Fruit fly (Drosophila melanogaster): ENCODE measurements around the gene SdicB.

DNA sequence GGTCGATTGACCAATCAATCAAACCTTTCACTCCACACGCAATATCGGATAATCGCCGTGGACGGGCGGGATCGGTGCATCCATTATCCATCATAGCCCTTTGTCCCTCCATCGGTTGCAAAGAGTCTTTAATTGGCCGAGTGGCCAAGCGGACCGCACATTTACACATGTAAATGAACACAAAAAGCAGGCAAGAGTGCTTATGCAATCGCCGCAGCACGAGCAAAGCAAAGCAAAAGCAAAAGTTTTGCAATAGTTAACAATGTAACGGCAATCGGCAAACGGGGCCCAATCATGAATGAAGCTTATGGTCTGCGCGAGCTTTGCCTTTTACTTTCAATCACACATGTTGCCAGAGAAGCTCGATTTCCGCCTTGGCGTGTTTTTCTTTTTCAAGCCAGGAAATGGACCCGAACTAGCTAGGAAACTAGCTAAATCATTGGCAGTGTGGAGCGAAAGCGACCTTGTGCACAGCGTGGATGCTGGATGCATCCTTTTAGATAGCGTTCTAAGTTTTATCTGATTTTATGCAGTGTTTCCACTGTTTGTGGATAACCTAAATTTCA lies 34.0 kb upstream of the SdicB start:
- TF ChIP-seq CG11617 (GFP tag; optimal IDR thresholded peaks at IDR 0.05), result no peak
- TF ChIP-seq CG1620 (GFP tag; optimal IDR thresholded peaks at IDR 0.05), result no peak
- TF ChIP-seq Clk (GFP tag; optimal IDR thresholded peaks at IDR 0.05), result no peak
- TF ChIP-seq CG12768 (GFP tag; optimal IDR thresholded peaks at IDR 0.05), result no peak
- TF ChIP-seq CG7101 (tag; optimal IDR thresholded peaks at IDR 0.05), result no peak
- no peak for TF ChIP-seq pad (GFP tag; optimal IDR thresholded peaks at IDR 0.05)
- no peak for TF ChIP-seq tj (GFP tag; optimal IDR thresholded peaks at IDR 0.05)
- TF ChIP-seq toe (GFP tag; optimal IDR thresholded peaks at IDR 0.05), result no peak
- TF ChIP-seq CG14711 (tag; optimal IDR thresholded peaks at IDR 0.05), result no peak
- TF ChIP-seq Crg-1 (GFP tag; optimal IDR thresholded peaks at IDR 0.05), result no peak
- no peak for TF ChIP-seq Mnt (GFP tag; optimal IDR thresholded peaks at IDR 0.05)
- TF ChIP-seq bab1 (GFP tag; optimal IDR thresholded peaks at IDR 0.05), result no peak
- TF ChIP-seq CG33017 (tag; optimal IDR thresholded peaks at IDR 0.05), result no peak
- no peak for TF ChIP-seq Hr96 (GFP tag; optimal IDR thresholded peaks at IDR 0.05)

Measured in whole organism, adult.